Worm (Caenorhabditis elegans) whole organism, late embryonic: ENCODE results near the gene dpy-17.

Experiments used
- C08G9.2 ChIP-seq: sonication (generic microtip); optimal IDR thresholded peaks from 2 replicates; lab custom pipeline; 2016; ENCODE audit warnings: mild to moderate bottlenecking, missing genetic modification characterization, moderate library complexity, missing compliant biosample characterization
- K09A11.1 ChIP-seq: sonication (generic microtip); optimal IDR thresholded peaks from 2 replicates; lab custom pipeline; 2017; ENCODE audit warnings: antibody characterized with exemption, mild to moderate bottlenecking, missing genetic modification characterization, missing compliant biosample characterization; ENCODE audit not compliant: insufficient read depth
- Y22D7AL.16 ChIP-seq: sonication (generic microtip); optimal IDR thresholded peaks from 2 replicates; lab custom pipeline; 2016; ENCODE audit warnings: missing genetic modification characterization, missing compliant biosample characterization
- ama-1 ChIP-seq: fragments of 150-350 bp; optimal IDR thresholded peaks from 2 replicates; lab custom pipeline; 2014
- ceh-14 ChIP-seq: sonication (generic microtip); optimal IDR thresholded peaks from 2 replicates; lab custom pipeline; 2016; ENCODE audit warnings: missing genotype, missing genetic modification characterization, missing compliant biosample characterization
- ceh-18 ChIP-seq: sonication (generic microtip); optimal IDR thresholded peaks from 2 replicates; lab custom pipeline; 2016; ENCODE audit warnings: missing genetic modification characterization, missing compliant biosample characterization
- ceh-22 ChIP-seq: sonication (generic microtip); optimal IDR thresholded peaks from 2 replicates; lab custom pipeline; 2017; ENCODE audit warnings: missing biosample characterization, missing genetic modification characterization
- ceh-24 ChIP-seq: sonication (generic microtip); optimal IDR thresholded peaks from 2 replicates; lab custom pipeline; 2016; ENCODE audit warnings: mild to moderate bottlenecking, missing genetic modification characterization, missing compliant biosample characterization
- ceh-31 ChIP-seq: sonication (generic microtip); optimal IDR thresholded peaks from 2 replicates; lab custom pipeline; 2016; ENCODE audit warnings: missing genetic modification characterization, missing compliant biosample characterization
- ceh-45 ChIP-seq: fragments of 200-800 bp; sonication (Bioruptor generic); IDR thresholded peaks from 2 replicates; pipeline ENCODE4 v1.3.6; 2022; ENCODE audit warnings: missing genetic modification reagents, missing genetic modification characterization, missing compliant biosample characterization
- ceh-9 ChIP-seq: sonication (generic microtip); optimal IDR thresholded peaks from 2 replicates; lab custom pipeline; 2016; ENCODE audit warnings: mild to moderate bottlenecking, missing genetic modification characterization, inconsistent platforms, missing compliant biosample characterization
- dve-1 ChIP-seq: sonication (generic microtip); optimal IDR thresholded peaks from 2 replicates; lab custom pipeline; 2017; ENCODE audit warnings: antibody characterized with exemption, mild to moderate bottlenecking, missing genetic modification characterization, missing compliant biosample characterization
- elt-2 ChIP-seq: sonication (generic microtip); optimal IDR thresholded peaks from 2 replicates; lab custom pipeline; 2016; ENCODE audit warnings: missing genetic modification reagents, missing genetic modification characterization, missing compliant biosample characterization
- fax-1 ChIP-seq: sonication (generic microtip); optimal IDR thresholded peaks from 2 replicates; lab custom pipeline; 2016; ENCODE audit warnings: missing genotype, missing genetic modification characterization, missing compliant biosample characterization
- fkh-10 ChIP-seq: fragments of 150-350 bp; optimal IDR thresholded peaks from 2 replicates; lab custom pipeline; 2014; ENCODE audit warnings: missing biosample characterization, missing genetic modification reagents, missing genetic modification characterization
- fkh-6 ChIP-seq: sonication (generic microtip); optimal IDR thresholded peaks from 2 replicates; lab custom pipeline; 2016; ENCODE audit warnings: missing genetic modification characterization, missing compliant biosample characterization
- gmeb-2 ChIP-seq: sonication (generic microtip); optimal IDR thresholded peaks from 2 replicates; lab custom pipeline; 2016; ENCODE audit warnings: missing genetic modification characterization, inconsistent platforms, missing compliant biosample characterization
- hlh-30 ChIP-seq: sonication (generic microtip); optimal IDR thresholded peaks from 2 replicates; lab custom pipeline; 2017; ENCODE audit warnings: antibody characterized with exemption, missing genetic modification characterization, missing compliant biosample characterization; ENCODE audit not compliant: insufficient read depth
- hlh-8 ChIP-seq: sonication (generic microtip); optimal IDR thresholded peaks from 2 replicates; lab custom pipeline; 2016; ENCODE audit warnings: missing genotype, missing genetic modification characterization, missing compliant biosample characterization
- mec-3 ChIP-seq: sonication (generic microtip); optimal IDR thresholded peaks from 2 replicates; lab custom pipeline; 2016; ENCODE audit warnings: borderline replicate concordance, missing genetic modification characterization, missing compliant biosample characterization
- nfya-1 ChIP-seq: sonication (generic microtip); optimal IDR thresholded peaks from 2 replicates; lab custom pipeline; 2017; ENCODE audit warnings: missing genetic modification characterization, mild to moderate bottlenecking, missing compliant biosample characterization, antibody characterized with exemption, moderate library complexity
- nhr-11 ChIP-seq: fragments of 150-350 bp; optimal IDR thresholded peaks from 2 replicates; lab custom pipeline; 2014; ENCODE audit warnings: missing biosample characterization, missing genetic modification characterization
- odd-2 ChIP-seq: sonication (generic microtip); optimal IDR thresholded peaks from 2 replicates; lab custom pipeline; 2017; ENCODE audit warnings: antibody characterized with exemption, mild to moderate bottlenecking, missing genetic modification characterization, missing compliant biosample characterization
- pha-2 ChIP-seq: sonication (generic microtip); optimal IDR thresholded peaks from 2 replicates; lab custom pipeline; 2017; ENCODE audit warnings: mild to moderate bottlenecking, missing genetic modification characterization, missing compliant biosample characterization
- pros-1 ChIP-seq: fragments of 150-350 bp; optimal IDR thresholded peaks from 2 replicates; lab custom pipeline; 2014; ENCODE audit warnings: missing biosample characterization, missing genetic modification reagents, missing genetic modification characterization
- ref-2 ChIP-seq: sonication (generic microtip); optimal IDR thresholded peaks from 2 replicates; lab custom pipeline; 2016; ENCODE audit warnings: missing genetic modification characterization, missing compliant biosample characterization
- rnt-1 ChIP-seq: sonication (generic microtip); optimal IDR thresholded peaks from 2 replicates; lab custom pipeline; 2016; ENCODE audit warnings: missing genetic modification characterization, missing compliant biosample characterization
- sdc-2 ChIP-seq: sonication (generic microtip); optimal IDR thresholded peaks from 2 replicates; lab custom pipeline; 2016; ENCODE audit warnings: missing genotype, missing genetic modification characterization, missing compliant biosample characterization
- tbx-2 ChIP-seq: sonication (generic microtip); optimal IDR thresholded peaks from 2 replicates; lab custom pipeline; 2016; ENCODE audit warnings: missing genetic modification characterization, missing compliant biosample characterization
- unc-3 ChIP-seq, 2 experiments: fragments of 200-800 bp in 1 of 2; sonication (Bioruptor generic) in 1 of 2; sonication (generic microtip) in 1 of 2; conservative IDR thresholded peaks in 1 of 2; optimal IDR thresholded peaks in 1 of 2; 2 replicates each; pipeline versions ENCODE4 v1.3.6 to Lab custom; 2016 to 2022; ENCODE audit warnings: missing compliant biosample characterization in 2 of 2, missing genetic modification characterization in 2 of 2, missing genetic modification reagents in 1 of 2
- unc-42 ChIP-seq: sonication (generic microtip); optimal IDR thresholded peaks from 2 replicates; lab custom pipeline; 2016; ENCODE audit warnings: missing genotype, missing genetic modification characterization, missing compliant biosample characterization
- unc-55 ChIP-seq: sonication (generic microtip); optimal IDR thresholded peaks from 2 replicates; lab custom pipeline; 2017; ENCODE audit warnings: missing biosample characterization, missing genetic modification reagents, missing genetic modification characterization

Gene dpy-17

ce11 chrIII:5140559-5140958, 33.4 kb downstream of the dpy-17 start (continued):
- TF ChIP-seq ceh-24 (tag; lab: Kevin White, UChicago) (no peak), fax-1 (tag; lab: Kevin White, UChicago) (no peak), ceh-18 (tag; lab: Kevin White, UChicago) (peak; percentile 53), hlh-8 (tag; lab: Kevin White, UChicago) (no peak), ceh-22 (tag; lab: Kevin White, UChicago) (no peak), fkh-6 (no peak)
- TF ChIP-seq, all 69 proteins: peak for 4

- TF ChIP-seq unc-55 (GFP tag; lab: Kevin White, UChicago) (peak; percentile 4), pha-2 (tag; lab: Kevin White, UChicago) (no peak), hlh-30 (tag; lab: Kevin White, UChicago) (peak; percentile 28)
- TF ChIP-seq, all 69 proteins: peak for 2
These were observed 34.8 kb downstream of the dpy-17 start for ce11 chrIII:5141935-5142334.

ce11 chrIII:5143520-5143919, 36.4 kb downstream of the dpy-17 start:
- TF ChIP-seq elt-2 (tag; lab: Kevin White, UChicago) (peak; percentile 18), ref-2 (no peak)
- TF ChIP-seq, all 69 proteins: peak for 1

- TF ChIP-seq gmeb-2 (tag; lab: Kevin White, UChicago) (no peak), ceh-9 (no peak), hlh-30 (tag; lab: Kevin White, UChicago) (peak; percentile 23)
These were observed 37.0 kb downstream of the dpy-17 start for ce11 chrIII:5144169-5144568.

- TF ChIP-seq ama-1 (lab: Kevin White, UChicago), result no peak
- TF ChIP-seq C08G9.2, result no peak
- TF ChIP-seq hlh-8 (tag; lab: Kevin White, UChicago), result no peak
- TF ChIP-seq ceh-22 (tag; lab: Kevin White, UChicago), result no peak
- TF ChIP-seq nhr-11 (tag; lab: Kevin White, UChicago), result no peak
- TF ChIP-seq odd-2 (tag; lab: Kevin White, UChicago), result no peak
- TF ChIP-seq sdc-2, result no peak
- TF ChIP-seq nfya-1, result no peak
- TF ChIP-seq mec-3, result no peak
- TF ChIP-seq ceh-14 (tag; lab: Kevin White, UChicago), result no peak
- no peak for TF ChIP-seq fkh-10 (GFP tag; lab: Kevin White, UChicago)
- no peak for TF ChIP-seq unc-42 (tag; lab: Kevin White, UChicago)
- no peak for TF ChIP-seq tbx-2 (tag; lab: Kevin White, UChicago)
- TF ChIP-seq ceh-45 (GFP tag; lab: Robert Waterston, UW), result no peak
- no peak for TF ChIP-seq K09A11.1 (tag; lab: Kevin White, UChicago)
- TF ChIP-seq pros-1 (tag; lab: Kevin White, UChicago), result no peak
- TF ChIP-seq Y22D7AL.16 (tag; lab: Kevin White, UChicago), result no peak
- no peak for TF ChIP-seq unc-3 (GFP tag; conservative IDR thresholded peaks at IDR 0.05; lab: Robert Waterston, UW)
- no peak for TF ChIP-seq unc-3 (tag; optimal IDR thresholded peaks at IDR 0.05; lab: Kevin White, UChicago)
These were observed 38.7 kb downstream of the dpy-17 start for ce11 chrIII:5145874-5146273.

ce11 chrIII:5146749-5147148, 39.6 kb downstream of the dpy-17 start:
- TF ChIP-seq mec-3, result no peak
- TF ChIP-seq ceh-31 (tag; lab: Kevin White, UChicago), result no peak
- TF ChIP-seq elt-2 (tag; lab: Kevin White, UChicago), result peak; percentile 91
- TF ChIP-seq tbx-2 (tag; lab: Kevin White, UChicago), result peak; percentile 74

- no peak for TF ChIP-seq dve-1 (tag; lab: Kevin White, UChicago)
- no peak for TF ChIP-seq nhr-11 (tag; lab: Kevin White, UChicago)
- no peak for TF ChIP-seq tbx-2 (tag; lab: Kevin White, UChicago)
- TF ChIP-seq ceh-22 (tag; lab: Kevin White, UChicago), result no peak
- TF ChIP-seq rnt-1 (tag; lab: Kevin White, UChicago), result no peak
- no peak for TF ChIP-seq fkh-10 (GFP tag; lab: Kevin White, UChicago)
- TF ChIP-seq unc-55 (GFP tag; lab: Kevin White, UChicago), result no peak
These were observed 40.3 kb downstream of the dpy-17 start for ce11 chrIII:5147445-5147844.
